Fruit fly (Drosophila melanogaster) whole organism, embryonic: Measurements from ENCODE around the gene mop.

Source experiments
- Asciz ChIP-seq: fragments of 200-800 bp; sonication (Bioruptor generic); optimal IDR thresholded peaks from 2 replicates; lab custom pipeline; 2017; ENCODE audit warnings: missing biosample characterization, mild to moderate bottlenecking, missing genetic modification characterization, missing genetic modification reagents
- Atf-2 ChIP-seq: fragments of 200-800 bp; sonication (Bioruptor generic); optimal IDR thresholded peaks from 2 replicates; lab custom pipeline; 2016; ENCODE audit warnings: missing biosample characterization, missing genetic modification characterization
- CG1024 ChIP-seq: fragments of 200-800 bp; sonication (Bioruptor generic); IDR thresholded peaks from 2 replicates; pipeline ENCODE4 v1.3.6; 2022; ENCODE audit warnings: missing biosample characterization, missing genetic modification characterization
- CG10267 ChIP-seq: fragments of 200-800 bp; sonication (Bioruptor generic); optimal IDR thresholded peaks from 2 replicates; lab custom pipeline; 2018; ENCODE audit warnings: missing biosample characterization, mild to moderate bottlenecking, missing genetic modification characterization, moderate library complexity
- CG11085 ChIP-seq: fragments of 200-800 bp; sonication (Bioruptor generic); IDR thresholded peaks from 2 replicates; pipeline ENCODE4 v1.3.6; 2022; ENCODE audit warnings: missing biosample characterization, missing genetic modification characterization
- CG11504 ChIP-seq: fragments of 200-800 bp; sonication (Bioruptor generic); optimal IDR thresholded peaks from 3 replicates; lab custom pipeline; 2019; ENCODE audit warnings: missing biosample characterization, mild to moderate bottlenecking, missing genetic modification characterization, moderate library complexity
- CG11560 ChIP-seq: fragments of 200-800 bp; sonication (Bioruptor generic); IDR thresholded peaks from 3 replicates; pipeline ENCODE4 v1.3.6; 2022; ENCODE audit warnings: missing biosample characterization, missing genetic modification characterization
- CG17361 ChIP-seq: fragments of 200-800 bp; sonication (Bioruptor generic); IDR thresholded peaks from 3 replicates; pipeline ENCODE4 v1.3.6; 2022; ENCODE audit warnings: missing biosample characterization, missing genetic modification characterization
- CG17802 ChIP-seq: fragments of 200-800 bp; sonication (Bioruptor generic); optimal IDR thresholded peaks from 2 replicates; lab custom pipeline; 2018; ENCODE audit warnings: missing biosample characterization, mild to moderate bottlenecking, missing genetic modification characterization, moderate library complexity
- CG2678 ChIP-seq: fragments of 200-800 bp; sonication (Bioruptor generic); optimal IDR thresholded peaks from 3 replicates; lab custom pipeline; 2019; ENCODE audit warnings: missing biosample characterization, mild to moderate bottlenecking, missing genetic modification characterization, moderate library complexity
- CG2712 ChIP-seq: fragments of 200-800 bp; optimal IDR thresholded peaks from 3 replicates; lab custom pipeline; 2019; ENCODE audit warnings: missing biosample characterization, mild to moderate bottlenecking, missing genetic modification characterization, moderate library complexity
- CG30403 ChIP-seq: fragments of 200-800 bp; sonication (Bioruptor generic); optimal IDR thresholded peaks from 3 replicates; lab custom pipeline; 2016; ENCODE audit warnings: missing biosample characterization, missing genetic modification characterization
- CG31441 ChIP-seq: fragments of 200-800 bp; sonication (Bioruptor generic); IDR thresholded peaks from 2 replicates; pipeline ENCODE4 v1.3.6; 2022; ENCODE audit warnings: missing biosample characterization, missing genetic modification characterization
- CG3407 ChIP-seq: fragments of 200-800 bp; sonication (Bioruptor generic); optimal IDR thresholded peaks from 2 replicates; lab custom pipeline; 2018; ENCODE audit warnings: missing biosample characterization, mild to moderate bottlenecking, missing genetic modification characterization
- CG4424 ChIP-seq: fragments of 200-800 bp; sonication (Bioruptor generic); optimal IDR thresholded peaks from 3 replicates; lab custom pipeline; 2016; ENCODE audit warnings: missing biosample characterization, missing genetic modification characterization
- CG6689 ChIP-seq: fragments of 200-800 bp; sonication (Bioruptor generic); IDR thresholded peaks from 2 replicates; pipeline ENCODE4 v1.3.6; 2022; ENCODE audit warnings: missing biosample characterization, missing genetic modification characterization
- CG6813 ChIP-seq: fragments of 200-800 bp; sonication (Bioruptor generic); optimal IDR thresholded peaks from 2 replicates; lab custom pipeline; 2017; ENCODE audit warnings: missing biosample characterization, missing genetic modification characterization, mild to moderate bottlenecking, moderate library complexity, missing genetic modification reagents
- CG6854 ChIP-seq: fragments of 200-800 bp; sonication (Bioruptor generic); optimal IDR thresholded peaks from 3 replicates; lab custom pipeline; 2017; ENCODE audit warnings: missing biosample characterization, mild to moderate bottlenecking, missing genetic modification characterization
- CG7271 ChIP-seq: fragments of 200-800 bp; sonication (Bioruptor generic); optimal IDR thresholded peaks from 2 replicates; lab custom pipeline; 2018; ENCODE audit warnings: missing biosample characterization, mild to moderate bottlenecking, missing genetic modification characterization, moderate library complexity
- CG8281 ChIP-seq: fragments of 200-800 bp; sonication (Bioruptor generic); optimal IDR thresholded peaks from 2 replicates; lab custom pipeline; 2018; ENCODE audit warnings: missing biosample characterization, mild to moderate bottlenecking, missing genetic modification characterization, moderate library complexity
- CG9727 ChIP-seq: fragments of 200-800 bp; sonication (Bioruptor generic); optimal IDR thresholded peaks from 3 replicates; lab custom pipeline; 2017; ENCODE audit warnings: missing biosample characterization, mild to moderate bottlenecking, missing genetic modification characterization
- CG9876 ChIP-seq: fragments of 200-800 bp; sonication (Bioruptor generic); optimal IDR thresholded peaks from 2 replicates; lab custom pipeline; 2016; ENCODE audit warnings: missing biosample characterization, missing genetic modification characterization
- D19A ChIP-seq: fragments of 200-800 bp; optimal IDR thresholded peaks from 3 replicates; lab custom pipeline; 2019; ENCODE audit warnings: missing biosample characterization, mild to moderate bottlenecking, missing genetic modification characterization, moderate library complexity
- Doc2 ChIP-seq: fragments of 200-800 bp; sonication (Bioruptor generic); IDR thresholded peaks from 2 replicates; pipeline ENCODE4 v1.3.6; 2022; ENCODE audit warnings: missing biosample characterization, missing genetic modification characterization
- HHEX ChIP-seq: fragments of 200-800 bp; sonication (Bioruptor generic); optimal IDR thresholded peaks from 3 replicates; lab custom pipeline; 2017; ENCODE audit warnings: missing biosample characterization, mild to moderate bottlenecking, missing genetic modification characterization, missing genetic modification reagents
- HmgD ChIP-seq: fragments of 200-800 bp; sonication (Bioruptor generic); optimal IDR thresholded peaks from 3 replicates; lab custom pipeline; 2016; ENCODE audit warnings: missing biosample characterization, missing genetic modification characterization
- Nf-YB ChIP-seq: fragments of 200-800 bp; sonication (Bioruptor generic); optimal IDR thresholded peaks from 3 replicates; lab custom pipeline; 2019; ENCODE audit warnings: missing biosample characterization, mild to moderate bottlenecking, missing genetic modification characterization, moderate library complexity
- Xrp1 ChIP-seq: fragments of 200-800 bp; sonication (Bioruptor generic); IDR thresholded peaks from 2 replicates; pipeline ENCODE4 v1.3.6; 2022; ENCODE audit warnings: missing biosample characterization, missing genetic modification characterization
- abd-A ChIP-seq: fragments of 200-800 bp; sonication (Bioruptor generic); optimal IDR thresholded peaks from 3 replicates; lab custom pipeline; 2019; ENCODE audit warnings: missing biosample characterization, mild to moderate bottlenecking, missing genetic modification characterization, moderate library complexity
- az2 ChIP-seq: fragments of 200-800 bp; sonication (Bioruptor generic); optimal IDR thresholded peaks from 3 replicates; lab custom pipeline; 2016; ENCODE audit warnings: missing biosample characterization, missing genetic modification characterization
- bowl ChIP-seq: fragments of 200-800 bp; sonication (Bioruptor generic); IDR thresholded peaks from 2 replicates; pipeline ENCODE4 v1.3.6; 2022; ENCODE audit warnings: missing biosample characterization, missing genetic modification characterization
- bsh ChIP-seq, 2 experiments: fragments of 200-800 bp; sonication (Bioruptor generic); optimal IDR thresholded peaks; 2 replicates each; lab custom pipeline; 2017 to 2018; ENCODE audit warnings: mild to moderate bottlenecking in 2 of 2, missing biosample characterization in 2 of 2, missing genetic modification characterization in 2 of 2, moderate library complexity in 1 of 2
- chinmo ChIP-seq: fragments of 200-800 bp; sonication (Bioruptor generic); IDR thresholded peaks from 4 replicates; pipeline ENCODE4 v1.3.6; 2022; ENCODE audit warnings: missing biosample characterization, missing genetic modification characterization; ENCODE audit not compliant: partially characterized antibody
- crol ChIP-seq: fragments of 200-800 bp; sonication (Bioruptor generic); IDR thresholded peaks from 2 replicates; pipeline ENCODE4 v1.3.6; 2022; ENCODE audit warnings: missing biosample characterization, missing genetic modification characterization
- dmrt99B ChIP-seq: fragments of 200-800 bp; sonication (Bioruptor generic); optimal IDR thresholded peaks from 2 replicates; lab custom pipeline; 2018; ENCODE audit warnings: missing biosample characterization, mild to moderate bottlenecking, missing genetic modification characterization, moderate library complexity
- ind ChIP-seq: fragments of 200-800 bp; sonication (Bioruptor generic); optimal IDR thresholded peaks from 3 replicates; lab custom pipeline; 2016; ENCODE audit warnings: missing biosample characterization, missing genetic modification characterization
- kni ChIP-seq: fragments of 200-800 bp; sonication (Bioruptor generic); optimal IDR thresholded peaks from 3 replicates; lab custom pipeline; 2017; ENCODE audit warnings: mild to moderate bottlenecking, missing biosample characterization, missing genetic modification reagents, missing genetic modification characterization
- lmd ChIP-seq: fragments of 200-800 bp; sonication (Bioruptor generic); IDR thresholded peaks from 2 replicates; pipeline ENCODE4 v1.3.6; 2022; ENCODE audit warnings: missing biosample characterization, missing genetic modification characterization
- mld ChIP-seq: fragments of 200-800 bp; sonication (Bioruptor generic); IDR thresholded peaks from 3 replicates; pipeline ENCODE4 v1.3.6; 2022; ENCODE audit warnings: missing biosample characterization, missing genetic modification characterization; ENCODE audit not compliant: partially characterized antibody
- nom ChIP-seq: fragments of 200-800 bp; sonication (Bioruptor generic); optimal IDR thresholded peaks from 2 replicates; lab custom pipeline; 2017; ENCODE audit warnings: missing biosample characterization, missing genetic modification characterization, mild to moderate bottlenecking, moderate library complexity, missing genetic modification reagents
- phol ChIP-seq: fragments of 200-800 bp; sonication (Bioruptor generic); optimal IDR thresholded peaks from 3 replicates; lab custom pipeline; 2018; ENCODE audit warnings: missing biosample characterization, mild to moderate bottlenecking, missing genetic modification characterization, moderate library complexity
- pum ChIP-seq: fragments of 200-800 bp; sonication (Bioruptor generic); optimal IDR thresholded peaks from 2 replicates; lab custom pipeline; 2016; ENCODE audit warnings: missing biosample characterization, missing genetic modification characterization
- rib ChIP-seq: fragments of 200-800 bp; sonication (Bioruptor generic); IDR thresholded peaks from 2 replicates; pipeline ENCODE4 v1.3.6; 2022; ENCODE audit warnings: missing biosample characterization, missing genetic modification characterization
- sd ChIP-seq: fragments of 200-800 bp; sonication (Bioruptor generic); optimal IDR thresholded peaks from 3 replicates; lab custom pipeline; 2018; ENCODE audit warnings: missing biosample characterization, mild to moderate bottlenecking, missing genetic modification characterization, moderate library complexity
- sens ChIP-seq: fragments of 200-800 bp; sonication (Bioruptor generic); peaks from one replicate; lab custom pipeline; 2016; ENCODE audit warnings: missing biosample characterization, missing genetic modification characterization
- tin ChIP-seq: fragments of 200-800 bp; sonication (Bioruptor generic); optimal IDR thresholded peaks from 3 replicates; lab custom pipeline; 2016; ENCODE audit warnings: missing biosample characterization, missing genetic modification characterization
- tio ChIP-seq: fragments of 200-800 bp; sonication (Bioruptor generic); optimal IDR thresholded peaks from 2 replicates; lab custom pipeline; 2017; ENCODE audit warnings: missing biosample characterization, missing genetic modification characterization, inconsistent platforms
- vvl ChIP-seq: fragments of 200-800 bp; sonication (Bioruptor generic); IDR thresholded peaks from 2 replicates; pipeline ENCODE4 v1.3.6; 2022; ENCODE audit warnings: missing biosample characterization, missing genetic modification characterization

The mop gene

DNA sequence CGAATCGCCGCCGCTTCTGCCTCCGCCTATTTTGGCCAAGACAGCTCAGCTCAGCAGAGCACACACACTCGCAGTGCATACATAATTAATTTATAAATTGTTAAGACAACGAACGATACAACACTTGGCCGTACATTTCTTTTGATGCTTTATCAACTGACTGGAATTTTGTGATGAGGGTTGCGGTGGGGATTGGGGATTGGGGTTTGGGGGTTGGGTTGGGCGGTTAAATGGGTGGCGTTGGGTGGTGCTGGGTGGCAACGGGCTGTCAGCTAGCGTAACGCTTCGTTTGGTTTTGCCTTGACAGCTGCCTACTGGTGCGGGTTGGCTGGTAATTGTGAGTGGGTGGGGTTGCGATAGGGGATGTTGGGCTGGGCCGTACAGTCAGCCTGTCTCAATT, 46.4 kb upstream of the mop start:
- TF ChIP-seq abd-A: peak; percentile 51
- no peak for TF ChIP-seq pum
- TF ChIP-seq CG11085 (GFP tag; lab: Robert Waterston, UW): 0 out of 2 replicates have a peak, but pooled peaks have one; percentile 25
- TF ChIP-seq CG3407 (GFP tag; lab: Kevin White, UChicago): no peak
- no peak for TF ChIP-seq CG1024 (GFP tag; lab: Robert Waterston, UW)
- TF ChIP-seq vvl: peak; percentile 49; the same call in 1 of the 2 replicates
- peak; percentile 40 for TF ChIP-seq sd (tag; lab: Kevin White, UChicago)
- no peak for TF ChIP-seq tin (GFP tag; lab: Kevin White, UChicago)
- no peak for TF ChIP-seq sens (GFP tag; lab: Kevin White, UChicago)
- peak; percentile 60 for TF ChIP-seq crol (GFP tag; lab: Robert Waterston, UW)
- TF ChIP-seq phol (tag; lab: Kevin White, UChicago): no peak
- 0 out of 2 replicates have a peak, but pooled peaks have one; percentile 18 for TF ChIP-seq rib
- TF ChIP-seq Doc2 (GFP tag; lab: Robert Waterston, UW): no peak
- TF ChIP-seq CG6854 (GFP tag; lab: Kevin White, UChicago): no peak
- TF ChIP-seq kni (GFP tag; lab: Kevin White, UChicago): peak; percentile 26
- TF ChIP-seq HmgD (GFP tag; lab: Kevin White, UChicago): no peak
- TF ChIP-seq Atf-2 (GFP tag; lab: Kevin White, UChicago): no peak
- TF ChIP-seq CG11560 (tag; lab: Robert Waterston, UW): 0 out of 3 replicates have a peak, but pooled peaks have one; percentile 10
- TF ChIP-seq Asciz (GFP tag; lab: Kevin White, UChicago): no peak
- TF ChIP-seq chinmo (GFP tag; lab: Robert Waterston, UW): 0 out of 4 replicates have a peak, but pooled peaks have one; percentile 54

DNA sequence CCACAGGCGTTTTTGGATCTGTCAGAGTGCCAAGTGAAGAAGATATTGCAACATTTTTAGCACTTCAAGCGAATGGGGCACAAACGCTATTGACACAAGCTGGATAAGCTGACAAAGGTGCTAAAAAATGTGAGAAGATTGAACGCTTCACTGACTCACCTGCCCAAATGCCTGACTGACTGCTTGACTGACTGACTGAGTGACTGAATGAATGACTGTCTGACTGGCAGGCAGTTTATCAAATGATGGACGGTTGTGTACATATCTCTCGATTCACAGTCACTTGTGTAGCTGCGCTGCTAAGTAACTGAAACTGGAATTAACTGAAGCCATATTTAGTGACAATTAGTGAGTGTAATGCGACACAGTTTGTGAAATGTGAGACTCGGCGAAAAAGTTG, 45.2 kb upstream of the mop start:
- TF ChIP-seq bowl (GFP tag; lab: Robert Waterston, UW) (no peak), HHEX (GFP tag; lab: Kevin White, UChicago) (no peak), pum (no peak), CG17802 (tag; lab: Kevin White, UChicago) (no peak), az2 (GFP tag; lab: Kevin White, UChicago) (no peak), CG8281 (tag; lab: Kevin White, UChicago) (peak; percentile 96), lmd (GFP tag; lab: Robert Waterston, UW) (no peak), CG9876 (GFP tag; lab: Kevin White, UChicago) (no peak), CG6813 (GFP tag; lab: Kevin White, UChicago) (no peak)
- TF ChIP-seq, all 482 proteins: peak for 1

DNA sequence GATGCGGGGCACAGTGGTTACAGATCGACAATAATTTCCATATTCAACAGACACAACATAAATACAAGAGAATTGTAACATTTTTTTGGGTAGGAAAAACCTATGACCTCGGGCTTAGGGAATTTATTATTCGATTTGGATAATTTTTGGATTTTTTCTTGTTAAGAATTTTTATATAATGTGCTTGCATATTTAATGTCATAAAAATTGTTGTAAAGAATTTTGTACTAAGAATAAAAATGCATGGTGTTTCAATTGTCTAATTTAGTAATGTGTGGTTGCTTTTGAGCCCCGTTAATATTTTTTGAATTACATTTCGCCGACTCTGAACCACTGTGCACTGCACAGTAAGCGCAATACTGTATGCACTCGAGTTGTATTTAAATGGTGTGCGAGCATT, 40.7 kb upstream of the mop start:
- TF ChIP-seq CG4424 (GFP tag; lab: Kevin White, UChicago) (peak; percentile 59), mld (GFP tag; lab: Robert Waterston, UW) (no peak), Nf-YB (GFP tag; lab: Kevin White, UChicago) (no peak), CG30403 (GFP tag; lab: Kevin White, UChicago) (peak; percentile 17), dmrt99B (tag; lab: Kevin White, UChicago) (peak; percentile 35), CG31441 (GFP tag; lab: Robert Waterston, UW) (0 out of 2 replicates have a peak, but pooled peaks have one; percentile 23), D19A (tag; lab: Kevin White, UChicago) (peak; percentile 2), CG11504 (peak; percentile 45), CG2712 (tag; lab: Kevin White, UChicago) (peak; percentile 34), CG7271 (no peak), sens (GFP tag; lab: Kevin White, UChicago) (peak; percentile 57), CG6689 (GFP tag; lab: Robert Waterston, UW) (0 out of 2 replicates have a peak, but pooled peaks have one; percentile 8), ind (GFP tag; lab: Kevin White, UChicago) (peak; percentile 14), CG2678 (peak; percentile 46), phol (tag; lab: Kevin White, UChicago) (peak; percentile 65), CG17361 (GFP tag; lab: Robert Waterston, UW) (peak; percentile 21; the same call in 1 of the 3 replicates), nom (no peak), bsh (GFP tag; optimal IDR thresholded peaks at IDR 0.05; lab: Kevin White, UChicago) (peak in 1 of 2 experiments; percentile 3), CG10267 (tag; lab: Kevin White, UChicago) (peak; percentile 11), Xrp1 (GFP tag; lab: Robert Waterston, UW) (peak; percentile 22; the same call in 1 of the 2 replicates), tio (GFP tag; lab: Kevin White, UChicago) (peak; percentile 8), CG9727 (GFP tag; lab: Kevin White, UChicago) (peak; percentile 15)
